Worm (Caenorhabditis elegans): ENCODE data around the gene R10D12.10.

- TF ChIP-seq ama-1 (optimal IDR thresholded peaks at IDR 0.05), result no peak
- no peak for TF ChIP-seq gmeb-1 (tag; optimal IDR thresholded peaks at IDR 0.05)
- no peak for TF ChIP-seq unc-62 (GFP tag; optimal IDR thresholded peaks at IDR 0.05)
- TF ChIP-seq ZK546.5 (tag; optimal IDR thresholded peaks at IDR 0.05), result no peak
- no peak for TF ChIP-seq ceh-82 (tag; optimal IDR thresholded peaks at IDR 0.05)
- no peak for TF ChIP-seq nhr-25 (tag; optimal IDR thresholded peaks at IDR 0.05)
- no peak for TF ChIP-seq ztf-4 (tag; optimal IDR thresholded peaks at IDR 0.05)
- no peak for TF ChIP-seq mdl-1 (tag; optimal IDR thresholded peaks at IDR 0.05)
- TF ChIP-seq lin-13 (GFP tag; optimal IDR thresholded peaks at IDR 0.05), result no peak
Measured at ce11 chrV:13923851-13924250, 34.3 kb downstream of the R10D12.10 start, which contains the start of gene srxa-11.
